Fruit fly (Drosophila melanogaster) whole organism, embryonic: Measurements from ENCODE around the gene CG1703.

Source experiments
- Antp ChIP-seq: fragments of 200-800 bp; sonication (Bioruptor generic); optimal IDR thresholded peaks from 3 replicates; lab custom pipeline; 2016; ENCODE audit warnings: missing biosample characterization, missing genetic modification characterization
- CG10267 ChIP-seq: fragments of 200-800 bp; sonication (Bioruptor generic); optimal IDR thresholded peaks from 2 replicates; lab custom pipeline; 2018; ENCODE audit warnings: missing biosample characterization, mild to moderate bottlenecking, missing genetic modification characterization, moderate library complexity
- CG11504 ChIP-seq: fragments of 200-800 bp; sonication (Bioruptor generic); optimal IDR thresholded peaks from 3 replicates; lab custom pipeline; 2019; ENCODE audit warnings: missing biosample characterization, mild to moderate bottlenecking, missing genetic modification characterization, moderate library complexity
- CG11723 ChIP-seq: fragments of 200-800 bp; sonication (Bioruptor generic); optimal IDR thresholded peaks from 2 replicates; lab custom pipeline; 2017; ENCODE audit warnings: missing biosample characterization, mild to moderate bottlenecking, missing genetic modification characterization
- CG12299 ChIP-seq: fragments of 200-800 bp; sonication (Bioruptor generic); optimal IDR thresholded peaks from 2 replicates; lab custom pipeline; 2018; ENCODE audit warnings: missing biosample characterization, mild to moderate bottlenecking, missing genetic modification characterization
- CG12391 ChIP-seq: fragments of 200-800 bp; sonication (Bioruptor generic); optimal IDR thresholded peaks from 3 replicates; lab custom pipeline; 2018; ENCODE audit warnings: missing biosample characterization, mild to moderate bottlenecking, missing genetic modification characterization, moderate library complexity
- CG13894 ChIP-seq: fragments of 200-800 bp; sonication (Bioruptor generic); optimal IDR thresholded peaks from 3 replicates; lab custom pipeline; 2018; ENCODE audit warnings: missing biosample characterization, mild to moderate bottlenecking, missing genetic modification characterization, moderate library complexity
- CG17568 ChIP-seq: fragments of 200-800 bp; sonication (Bioruptor generic); optimal IDR thresholded peaks from 2 replicates; lab custom pipeline; 2018; ENCODE audit warnings: missing biosample characterization, mild to moderate bottlenecking, missing genetic modification characterization, moderate library complexity
- CG18262 ChIP-seq: fragments of 200-800 bp; optimal IDR thresholded peaks from 3 replicates; lab custom pipeline; 2019; ENCODE audit warnings: missing biosample characterization, mild to moderate bottlenecking, missing genetic modification characterization, moderate library complexity
- CG18476 ChIP-seq: fragments of 200-800 bp; sonication (Bioruptor generic); optimal IDR thresholded peaks from 2 replicates; lab custom pipeline; 2016; ENCODE audit warnings: missing biosample characterization, mild to moderate bottlenecking, missing genetic modification characterization
- CG18619 ChIP-seq: fragments of 200-800 bp; sonication (Bioruptor generic); optimal IDR thresholded peaks from 3 replicates; lab custom pipeline; 2017; ENCODE audit warnings: missing biosample characterization, mild to moderate bottlenecking, missing genetic modification characterization
- CG2678 ChIP-seq: fragments of 200-800 bp; sonication (Bioruptor generic); optimal IDR thresholded peaks from 3 replicates; lab custom pipeline; 2019; ENCODE audit warnings: missing biosample characterization, mild to moderate bottlenecking, missing genetic modification characterization, moderate library complexity
- CG30020 ChIP-seq: fragments of 200-800 bp; optimal IDR thresholded peaks from 2 replicates; lab custom pipeline; 2019; ENCODE audit warnings: missing biosample characterization, mild to moderate bottlenecking, missing genetic modification characterization, moderate library complexity
- CG3726 ChIP-seq: fragments of 200-800 bp; sonication (Bioruptor generic); IDR thresholded peaks from 3 replicates; pipeline ENCODE4, ENCODE4 v1.3.6; 2022; ENCODE audit warnings: missing biosample characterization, missing genetic modification characterization
- CG4617 ChIP-seq: fragments of 200-800 bp; sonication (Bioruptor generic); optimal IDR thresholded peaks from 3 replicates; lab custom pipeline; 2016; ENCODE audit warnings: missing biosample characterization, missing genetic modification characterization, borderline replicate concordance
- CG4730 ChIP-seq: fragments of 200-800 bp; sonication (Bioruptor generic); IDR thresholded peaks from 2 replicates; pipeline ENCODE4 v1.3.6; 2022; ENCODE audit warnings: missing biosample characterization, missing genetic modification characterization
- CG6689 ChIP-seq: fragments of 200-800 bp; sonication (Bioruptor generic); IDR thresholded peaks from 2 replicates; pipeline ENCODE4 v1.3.6; 2022; ENCODE audit warnings: missing biosample characterization, missing genetic modification characterization
- CG7271 ChIP-seq: fragments of 200-800 bp; sonication (Bioruptor generic); optimal IDR thresholded peaks from 2 replicates; lab custom pipeline; 2018; ENCODE audit warnings: missing biosample characterization, mild to moderate bottlenecking, missing genetic modification characterization, moderate library complexity
- CG8765 ChIP-seq: fragments of 200-800 bp; sonication (Bioruptor generic); IDR thresholded peaks from 2 replicates; pipeline ENCODE4 v1.3.6; 2022; ENCODE audit warnings: missing biosample characterization, missing genetic modification characterization
- CG9609 ChIP-seq: fragments of 200-800 bp; sonication (Bioruptor generic); optimal IDR thresholded peaks from 3 replicates; lab custom pipeline; 2016; ENCODE audit warnings: missing biosample characterization, missing genetic modification characterization
- Dip2 ChIP-seq: fragments of 200-800 bp; sonication (Bioruptor generic); IDR thresholded peaks from 2 replicates; pipeline ENCODE4 v1.3.6; 2022; ENCODE audit warnings: missing biosample characterization, missing genetic modification characterization
- Dip3 ChIP-seq: fragments of 200-800 bp; sonication (Bioruptor generic); optimal IDR thresholded peaks from 3 replicates; lab custom pipeline; 2016; ENCODE audit warnings: missing biosample characterization, missing genetic modification characterization
- Doc3 ChIP-seq: fragments of 200-800 bp; sonication (Bioruptor generic); IDR thresholded peaks from 3 replicates; pipeline ENCODE4 v1.3.6; 2022; ENCODE audit warnings: missing biosample characterization, missing genetic modification characterization; ENCODE audit not compliant: partially characterized antibody
- Gsc ChIP-seq: fragments of 200-800 bp; sonication (Bioruptor generic); IDR thresholded peaks from 2 replicates; pipeline ENCODE4 v1.3.6; 2022; ENCODE audit warnings: missing biosample characterization, missing genetic modification characterization
- HLH3B ChIP-seq: fragments of 200-800 bp; sonication (Bioruptor generic); IDR thresholded peaks from 2 replicates; pipeline ENCODE4 v1.3.6; 2022; ENCODE audit warnings: missing biosample characterization, missing genetic modification characterization
- Hey ChIP-seq: fragments of 200-800 bp; sonication (Bioruptor generic); optimal IDR thresholded peaks from 3 replicates; lab custom pipeline; 2018; ENCODE audit warnings: missing biosample characterization, mild to moderate bottlenecking, missing genetic modification characterization
- Mrtf ChIP-seq: fragments of 200-800 bp; sonication (Bioruptor generic); IDR thresholded peaks from 3 replicates; pipeline ENCODE4 v1.3.6; 2022; ENCODE audit warnings: missing biosample characterization, missing genetic modification characterization
- NK7.1 ChIP-seq: fragments of 200-800 bp; sonication (Bioruptor generic); optimal IDR thresholded peaks from 3 replicates; lab custom pipeline; 2016; ENCODE audit warnings: missing biosample characterization, missing genetic modification characterization
- Neu2 ChIP-seq: fragments of 200-800 bp; sonication (Bioruptor generic); optimal IDR thresholded peaks from 3 replicates; lab custom pipeline; 2016; ENCODE audit warnings: missing biosample characterization, missing genetic modification characterization, borderline replicate concordance
- Oli ChIP-seq: fragments of 200-800 bp; sonication (Bioruptor generic); optimal IDR thresholded peaks from 2 replicates; lab custom pipeline; 2018; ENCODE audit warnings: missing biosample characterization, mild to moderate bottlenecking, missing genetic modification characterization, moderate library complexity
- Ravus ChIP-seq: fragments of 200-800 bp; sonication (Bioruptor generic); IDR thresholded peaks from 2 replicates; pipeline ENCODE4 v1.3.6; 2022; ENCODE audit warnings: missing biosample characterization, missing genetic modification characterization
- Rfx ChIP-seq: fragments of 200-800 bp; sonication (Bioruptor generic); IDR thresholded peaks from 2 replicates; pipeline ENCODE4 v1.3.6; 2022; ENCODE audit warnings: missing biosample characterization, missing genetic modification characterization
- ato ChIP-seq: fragments of 200-800 bp; sonication (Bioruptor generic); IDR thresholded peaks from 2 replicates; pipeline ENCODE4 v1.3.6; 2022; ENCODE audit warnings: missing biosample characterization, missing genetic modification characterization; ENCODE audit not compliant: partially characterized antibody
- corto ChIP-seq: fragments of 200-800 bp; sonication (Bioruptor generic); optimal IDR thresholded peaks from 2 replicates; lab custom pipeline; 2016; ENCODE audit warnings: missing biosample characterization, mild to moderate bottlenecking, missing genetic modification characterization, moderate library complexity
- dmrt99B ChIP-seq: fragments of 200-800 bp; sonication (Bioruptor generic); optimal IDR thresholded peaks from 2 replicates; lab custom pipeline; 2018; ENCODE audit warnings: missing biosample characterization, mild to moderate bottlenecking, missing genetic modification characterization, moderate library complexity
- dpn ChIP-seq, 2 experiments: fragments of 200-800 bp; sonication (Bioruptor generic); optimal IDR thresholded peaks; 3 replicates each; lab custom pipeline; 2016; ENCODE audit warnings: missing biosample characterization in 2 of 2, missing genetic modification characterization in 2 of 2
- gcm2 ChIP-seq: fragments of 200-800 bp; sonication (Bioruptor generic); optimal IDR thresholded peaks from 2 replicates; lab custom pipeline; 2016; ENCODE audit warnings: missing biosample characterization, missing genetic modification characterization
- hb ChIP-seq: fragments of 200-800 bp; sonication (Bioruptor generic); IDR thresholded peaks from 3 replicates; pipeline ENCODE4 v1.3.6; 2022; ENCODE audit warnings: missing biosample characterization, missing genetic modification characterization; ENCODE audit not compliant: partially characterized antibody
- lola ChIP-seq, 3 experiments: fragments of >200 bp in 2 of 3; fragments of 200-800 bp in 1 of 3; sonication (Bioruptor generic) in 1 of 3; optimal IDR thresholded peaks; 2 replicates each; lab custom pipeline; 2017 to 2019; ENCODE audit warnings: missing biosample characterization in 3 of 3, missing genetic modification characterization in 3 of 3, mild to moderate bottlenecking in 1 of 3, moderate library complexity in 1 of 3
- lov ChIP-seq, 2 experiments: fragments of 200-800 bp in 1 of 2; fragments of >200 bp in 1 of 2; sonication (Bioruptor generic) in 1 of 2; IDR thresholded peaks in 1 of 2; optimal IDR thresholded peaks in 1 of 2; 2 replicates in 1 of 2; 3 replicates in 1 of 2; pipeline versions ENCODE4 v1.3.6 to Lab custom; 2017 to 2022; ENCODE audit warnings: missing biosample characterization in 1 of 2, missing genetic modification characterization in 1 of 2
- nerfin-2 ChIP-seq: fragments of 200-800 bp; sonication (Bioruptor generic); IDR thresholded peaks from 2 replicates; pipeline ENCODE4 v1.3.6; 2022; ENCODE audit warnings: missing biosample characterization, missing genetic modification characterization; ENCODE audit not compliant: partially characterized antibody
- pho ChIP-seq: fragments of 200-800 bp; sonication (Bioruptor generic); optimal IDR thresholded peaks from 2 replicates; lab custom pipeline; 2016; ENCODE audit warnings: missing biosample characterization, missing genetic modification characterization
- row ChIP-seq: fragments of 200-800 bp; sonication (Bioruptor generic); IDR thresholded peaks from 3 replicates; pipeline ENCODE4 v1.3.6; 2022; ENCODE audit warnings: missing biosample characterization, missing genetic modification characterization
- slou ChIP-seq: fragments of 200-800 bp; sonication (Bioruptor generic); optimal IDR thresholded peaks from 3 replicates; lab custom pipeline; 2016; ENCODE audit warnings: missing biosample characterization, missing genetic modification characterization
- sob ChIP-seq: fragments of 200-800 bp; sonication (Bioruptor generic); IDR thresholded peaks from 2 replicates; pipeline ENCODE4 v1.3.6; 2022; ENCODE audit warnings: missing biosample characterization, missing genetic modification characterization
- stc ChIP-seq: fragments of 200-800 bp; sonication (Bioruptor generic); IDR thresholded peaks from 2 replicates; pipeline ENCODE4 v1.3.6; 2022; ENCODE audit warnings: missing biosample characterization, missing genetic modification characterization
- sug ChIP-seq: fragments of 200-800 bp; optimal IDR thresholded peaks from 2 replicates; lab custom pipeline; 2019; ENCODE audit warnings: missing biosample characterization, mild to moderate bottlenecking, missing genetic modification characterization, moderate library complexity
- ttk ChIP-seq: fragments of 200-800 bp; sonication (Bioruptor generic); IDR thresholded peaks from 2 replicates; pipeline ENCODE4 v2.1.2; 2022; ENCODE audit warnings: missing biosample characterization, missing genetic modification characterization

Gene CG1703

DNA sequence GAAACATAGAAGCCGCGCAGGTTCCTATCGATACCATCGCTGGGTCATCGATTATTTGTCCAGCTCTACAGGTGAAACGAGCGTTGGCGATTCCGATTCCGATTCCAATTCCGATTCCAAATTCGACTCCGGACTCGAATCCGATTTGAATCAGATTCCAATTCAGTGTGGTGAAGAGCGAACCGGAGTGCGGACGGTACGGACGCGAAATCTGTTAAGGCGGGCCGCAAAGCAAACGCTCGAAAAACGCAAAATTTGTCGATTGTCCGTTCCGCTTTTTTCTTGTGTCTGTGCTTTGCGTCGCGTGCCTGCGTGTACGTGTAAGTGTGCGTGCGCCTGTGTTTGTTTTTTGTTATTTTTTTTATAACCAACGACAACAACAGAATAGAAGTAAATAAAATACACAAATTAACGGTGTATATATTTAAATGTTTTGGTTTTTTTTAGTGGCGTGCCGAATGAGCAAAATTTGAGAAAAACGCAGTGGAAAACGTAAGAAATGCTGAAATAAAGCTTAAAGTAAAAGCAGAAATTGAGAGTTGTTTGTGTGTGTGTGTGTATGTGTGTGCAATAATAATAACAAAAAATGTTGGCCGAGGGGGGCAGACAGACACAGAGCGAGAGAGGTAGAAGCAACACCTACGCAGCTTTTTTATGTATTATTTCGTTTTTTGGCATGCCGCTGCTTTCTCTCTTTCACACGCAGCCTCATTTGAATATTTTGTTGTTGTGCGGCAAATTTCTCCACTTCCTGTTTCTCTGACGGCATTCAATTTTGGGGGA lies 10.3 kb downstream of the CG1703 start, which contains the start of gene Ptp10D (continued):
- no peak for TF ChIP-seq Gsc (GFP tag; lab: Robert Waterston, UW)
- no peak for TF ChIP-seq CG8765 (GFP tag; lab: Robert Waterston, UW)
- TF ChIP-seq CG18619 (GFP tag; lab: Kevin White, UChicago), result no peak
- peak; percentile 65 for TF ChIP-seq CG13894 (tag; lab: Kevin White, UChicago)
- TF ChIP-seq lola (GFP tag; optimal IDR thresholded peaks at IDR 0.05; lab: Kevin White, UChicago), result no peak
- no peak for TF ChIP-seq CG7271 (tag; lab: Kevin White, UChicago)
- TF ChIP-seq CG12299 (tag; lab: Kevin White, UChicago), result peak; percentile 25
- TF ChIP-seq CG9609 (GFP tag; lab: Kevin White, UChicago), result no peak
- TF ChIP-seq Rfx (GFP tag; lab: Robert Waterston, UW), result peak; percentile 24; the same call in 1 of the 2 replicates
- TF ChIP-seq Dip2 (GFP tag; lab: Robert Waterston, UW), result no peak
- no peak for TF ChIP-seq CG30020
- TF ChIP-seq Doc3 (GFP tag; lab: Robert Waterston, UW), result peak; percentile 72; the same call in 2 of the 3 replicates
- TF ChIP-seq Oli (tag; lab: Kevin White, UChicago), result no peak
- TF ChIP-seq Antp (GFP tag; lab: Kevin White, UChicago), result no peak
- TF ChIP-seq CG2678 (tag; lab: Kevin White, UChicago), result peak; percentile 2
- no peak for TF ChIP-seq pho (GFP tag; lab: Kevin White, UChicago)
- no peak for TF ChIP-seq Hey (tag; lab: Kevin White, UChicago)
- TF ChIP-seq NK7.1 (GFP tag; lab: Kevin White, UChicago), result no peak
- no peak for TF ChIP-seq CG11504 (tag; lab: Kevin White, UChicago)
- TF ChIP-seq row (GFP tag; lab: Robert Waterston, UW), result peak; percentile 36; the same call in 2 of the 3 replicates
- TF ChIP-seq sob, result peak; percentile 46; the same call in 1 of the 2 replicates
- TF ChIP-seq gcm2 (GFP tag; lab: Kevin White, UChicago), result no peak
- no peak for TF ChIP-seq Neu2
- no peak for TF ChIP-seq slou (GFP tag; lab: Kevin White, UChicago)
- no peak for TF ChIP-seq ttk
- no peak for TF ChIP-seq stc (GFP tag; lab: Robert Waterston, UW)
- TF ChIP-seq CG3726 (GFP tag; lab: Robert Waterston, UW), result no peak
- TF ChIP-seq CG4730 (GFP tag; lab: Robert Waterston, UW), result no peak
- no peak for TF ChIP-seq Ravus (GFP tag; lab: Robert Waterston, UW)
- TF ChIP-seq sug, result peak; percentile 35
- no peak for TF ChIP-seq lov (optimal IDR thresholded peaks at IDR 0.05; lab: Kevin White, UChicago)
- 0 out of 3 replicates have a peak, but pooled peaks have one; percentile 34 for TF ChIP-seq lov (GFP tag; IDR thresholded peaks at IDR 0.05; lab: Robert Waterston, UW)
- TF ChIP-seq CG10267 (tag; lab: Kevin White, UChicago), result no peak
- no peak for TF ChIP-seq CG17568 (GFP tag; lab: Kevin White, UChicago)
- TF ChIP-seq dmrt99B (tag; lab: Kevin White, UChicago), result no peak
- no peak for TF ChIP-seq corto (GFP tag; lab: Kevin White, UChicago)
- no peak for TF ChIP-seq CG6689 (GFP tag; lab: Robert Waterston, UW)
- no peak for TF ChIP-seq HLH3B (GFP tag; lab: Robert Waterston, UW)
- no peak for TF ChIP-seq CG11723 (GFP tag; lab: Kevin White, UChicago)
- no peak for TF ChIP-seq Mrtf (GFP tag; lab: Robert Waterston, UW)
- peak; percentile 83 for TF ChIP-seq hb (GFP tag; lab: Robert Waterston, UW)
- TF ChIP-seq nerfin-2 (GFP tag; lab: Robert Waterston, UW), result peak; percentile 84
- TF ChIP-seq dpn (GFP tag; optimal IDR thresholded peaks at IDR 0.05; lab: Kevin White, UChicago), result peak in 1 of 2 experiments; percentile 30
- TF ChIP-seq ato (GFP tag; lab: Robert Waterston, UW), result peak; percentile 85
- TF ChIP-seq CG4617, result no peak
- no peak for TF ChIP-seq CG18262
- TF ChIP-seq Dip3 (GFP tag; lab: Kevin White, UChicago), result no peak
- no peak for TF ChIP-seq CG12391 (tag; lab: Kevin White, UChicago)
- TF ChIP-seq CG18476 (GFP tag; lab: Kevin White, UChicago), result no peak
